Worm (Caenorhabditis elegans): ENCODE data around the gene acaa-2.

The acaa-2 gene

DNA sequence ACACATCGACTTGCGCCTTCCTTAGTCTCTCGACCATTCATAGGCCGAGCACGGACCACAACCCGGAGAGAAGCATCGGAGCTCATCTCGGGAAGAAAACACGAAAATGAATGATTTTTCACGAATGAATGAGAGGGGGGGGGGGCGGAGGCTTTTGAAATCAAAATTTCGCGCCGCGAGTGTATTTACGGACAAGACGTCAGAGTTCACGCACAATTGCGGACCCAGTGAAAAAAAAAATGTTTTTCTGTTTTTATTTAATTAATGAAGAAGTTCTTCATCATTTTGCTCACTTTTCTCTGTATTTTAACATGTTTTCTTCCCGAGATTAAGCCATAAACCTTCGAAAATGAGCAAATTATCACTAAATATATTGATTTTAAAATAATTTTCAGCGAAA lies 37.6 kb upstream of the acaa-2 start, which contains the start of the genes klp-19 and slc-36.1:
Gene klp-19 (minus strand): TSS at position 153 of the 400 bp plus-strand sequence.
Gene slc-36.1 (plus strand): TSS at position 396 of the 400 bp plus-strand sequence.
- TF ChIP-seq nhr-11 (tag; optimal IDR thresholded peaks at IDR 0.05) (no peak), lin-29 (GFP tag; IDR thresholded peaks at IDR 0.05) (no peak), aly-2 (tag; optimal IDR thresholded peaks at IDR 0.05) (no peak), lin-39 (tag; optimal IDR thresholded peaks at IDR 0.05) (no peak), nhr-28 (tag; optimal IDR thresholded peaks at IDR 0.05) (no peak), madf-5 (GFP tag; IDR thresholded peaks at IDR 0.05) (no peak), ama-1 (optimal IDR thresholded peaks at IDR 0.05) (no peak), gei-8 (GFP tag; optimal IDR thresholded peaks at IDR 0.05) (no peak), Y5F2A.4 (GFP tag; optimal IDR thresholded peaks at IDR 0.05) (no peak), daf-16 (GFP tag; optimal IDR thresholded peaks at IDR 0.05) (no peak), daf-16 (tag; optimal IDR thresholded peaks at IDR 0.05) (peak; percentile 15), zag-1 (tag; optimal IDR thresholded peaks at IDR 0.05) (no peak), lin-13 (GFP tag; optimal IDR thresholded peaks at IDR 0.05) (no peak), saeg-2 (GFP tag; IDR thresholded peaks at IDR 0.05) (no peak), hlh-11 (tag; optimal IDR thresholded peaks at IDR 0.05) (no peak), ces-1 (GFP tag; optimal IDR thresholded peaks at IDR 0.05) (no peak), T26A8.4 (GFP tag; IDR thresholded peaks at IDR 0.05) (no peak), dmd-8 (GFP tag; IDR thresholded peaks at IDR 0.05) (no peak), zfp-2 (tag; optimal IDR thresholded peaks at IDR 0.05) (no peak), ztf-7 (tag; optimal IDR thresholded peaks at IDR 0.05) (no peak), ceh-62 (tag; optimal IDR thresholded peaks at IDR 0.05) (no peak), rbr-2 (tag; optimal IDR thresholded peaks at IDR 0.05) (peak; percentile 26), lin-38 (GFP tag; IDR thresholded peaks at IDR 0.05) (peak; percentile 67), lsy-2 (tag; optimal IDR thresholded peaks at IDR 0.05) (peak in 1 of 2 experiments; percentile 53), aha-1 (tag) (peak; percentile 17), F49E8.2 (tag; optimal IDR thresholded peaks at IDR 0.05; ENCODE audit: borderline replicate concordance) (no peak), zip-2 (tag; optimal IDR thresholded peaks at IDR 0.05) (no peak), nhr-10 (tag; optimal IDR thresholded peaks at IDR 0.05) (no peak), spr-3 (GFP tag; optimal IDR thresholded peaks at IDR 0.05) (no peak), mdl-1 (tag; optimal IDR thresholded peaks at IDR 0.05) (no peak), nhr-76 (tag; optimal IDR thresholded peaks at IDR 0.05) (no peak), ceh-28 (tag; optimal IDR thresholded peaks at IDR 0.05) (no peak), mxl-3 (GFP tag; optimal IDR thresholded peaks at IDR 0.05) (no peak), mep-1 (tag; optimal IDR thresholded peaks at IDR 0.05) (peak; percentile 8), fkh-10 (GFP tag; optimal IDR thresholded peaks at IDR 0.05) (no peak), egl-27 (tag; optimal IDR thresholded peaks at IDR 0.05) (no peak), dmd-6 (GFP tag; IDR thresholded peaks at IDR 0.05) (no peak), daf-12 (tag; optimal IDR thresholded peaks at IDR 0.05) (no peak), egl-43 (GFP tag; IDR thresholded peaks at IDR 0.05) (no peak), spr-1 (tag; optimal IDR thresholded peaks at IDR 0.05) (no peak), snpc-1.2 (GFP tag; IDR thresholded peaks at IDR 0.05) (no peak), mes-2 (tag; optimal IDR thresholded peaks at IDR 0.05; ENCODE audit: poor library complexity, severe bottlenecking) (peak; percentile 67), ztf-11 (tag; optimal IDR thresholded peaks at IDR 0.05) (no peak), zip-11 (GFP tag; IDR thresholded peaks at IDR 0.05) (no peak), cey-2 (tag; optimal IDR thresholded peaks at IDR 0.05; ENCODE audit: borderline replicate concordance, insufficient read depth) (no peak), ceh-44 (GFP tag; IDR thresholded peaks at IDR 0.05) (no peak), nhr-42 (GFP tag; IDR thresholded peaks at IDR 0.05) (no peak), lin-15B (tag; optimal IDR thresholded peaks at IDR 0.05) (no peak), R02D3.7 (tag; optimal IDR thresholded peaks at IDR 0.05) (no peak), lir-3 (tag; optimal IDR thresholded peaks at IDR 0.05) (no peak), T20F7.1 (GFP tag; optimal IDR thresholded peaks at IDR 0.05) (no peak), pha-4 (GFP tag; IDR thresholded peaks at IDR 0.05) (no peak), pha-4 (tag; optimal IDR thresholded peaks at IDR 0.05) (peak; percentile 0), skn-1 (tag; optimal IDR thresholded peaks at IDR 0.05) (no peak)

All from whole organism, L4 larva.